Fruit fly (Drosophila melanogaster) whole organism, embryonic: ENCODE data around the gene CG10638.

Source experiments
- Abd-B ChIP-seq: fragments of 200-800 bp; sonication (Bioruptor generic); optimal IDR thresholded peaks from 2 replicates; lab custom pipeline; 2018; ENCODE audit warnings: missing biosample characterization, mild to moderate bottlenecking, missing genetic modification characterization, moderate library complexity
- Adf1 ChIP-seq: fragments of 200-800 bp; sonication (Bioruptor generic); IDR thresholded peaks from 2 replicates; pipeline ENCODE4 v1.3.6; 2022; ENCODE audit warnings: missing biosample characterization, missing genetic modification characterization
- Atf-2 ChIP-seq: fragments of 200-800 bp; sonication (Bioruptor generic); optimal IDR thresholded peaks from 2 replicates; lab custom pipeline; 2016; ENCODE audit warnings: missing biosample characterization, missing genetic modification characterization
- Bdp1 ChIP-seq: fragments of 200-800 bp; sonication (Bioruptor generic); optimal IDR thresholded peaks from 3 replicates; lab custom pipeline; 2016; ENCODE audit warnings: missing biosample characterization, missing genetic modification characterization
- CG1233 ChIP-seq: fragments of 200-800 bp; sonication (Bioruptor generic); optimal IDR thresholded peaks from 4 replicates; lab custom pipeline; 2018; ENCODE audit warnings: missing biosample characterization, mild to moderate bottlenecking, missing genetic modification characterization
- CG12659 ChIP-seq: fragments of 200-800 bp; sonication (Bioruptor generic); optimal IDR thresholded peaks from 3 replicates; lab custom pipeline; 2017; ENCODE audit warnings: mild to moderate bottlenecking, missing biosample characterization, missing genetic modification reagents, missing genetic modification characterization
- CG12769 ChIP-seq: fragments of 200-800 bp; sonication (Bioruptor generic); optimal IDR thresholded peaks from 2 replicates; lab custom pipeline; 2019; ENCODE audit warnings: missing biosample characterization, mild to moderate bottlenecking, missing genetic modification characterization, moderate library complexity
- CG13287 ChIP-seq: fragments of 200-800 bp; sonication (Bioruptor generic); IDR thresholded peaks from 2 replicates; pipeline ENCODE4 v1.3.6; 2022; ENCODE audit warnings: missing biosample characterization, missing genetic modification characterization; ENCODE audit not compliant: partially characterized antibody
- CG15269 ChIP-seq: fragments of 200-800 bp; sonication (Bioruptor generic); optimal IDR thresholded peaks from 2 replicates; lab custom pipeline; 2018; ENCODE audit warnings: missing biosample characterization, mild to moderate bottlenecking, missing genetic modification characterization, moderate library complexity
- CG1529 ChIP-seq: fragments of 200-800 bp; sonication (Bioruptor generic); optimal IDR thresholded peaks from 3 replicates; lab custom pipeline; 2018; ENCODE audit warnings: missing biosample characterization, missing genetic modification characterization
- CG1647 ChIP-seq: fragments of 200-800 bp; sonication (Bioruptor generic); optimal IDR thresholded peaks from 3 replicates; lab custom pipeline; 2016; ENCODE audit warnings: missing biosample characterization, missing genetic modification characterization
- CG17359 ChIP-seq: fragments of 200-800 bp; sonication (Bioruptor generic); optimal IDR thresholded peaks from 3 replicates; lab custom pipeline; 2018; ENCODE audit warnings: missing biosample characterization, mild to moderate bottlenecking, missing genetic modification characterization, moderate library complexity
- CG17385 ChIP-seq: fragments of 200-800 bp; sonication (Bioruptor generic); optimal IDR thresholded peaks from 3 replicates; lab custom pipeline; 2018; ENCODE audit warnings: missing biosample characterization, mild to moderate bottlenecking, missing genetic modification characterization
- CG17568 ChIP-seq: fragments of 200-800 bp; sonication (Bioruptor generic); optimal IDR thresholded peaks from 2 replicates; lab custom pipeline; 2018; ENCODE audit warnings: missing biosample characterization, mild to moderate bottlenecking, missing genetic modification characterization, moderate library complexity
- CG18262 ChIP-seq: fragments of 200-800 bp; optimal IDR thresholded peaks from 3 replicates; lab custom pipeline; 2019; ENCODE audit warnings: missing biosample characterization, mild to moderate bottlenecking, missing genetic modification characterization, moderate library complexity
- CG18619 ChIP-seq: fragments of 200-800 bp; sonication (Bioruptor generic); optimal IDR thresholded peaks from 3 replicates; lab custom pipeline; 2017; ENCODE audit warnings: missing biosample characterization, mild to moderate bottlenecking, missing genetic modification characterization
- CG31441 ChIP-seq: fragments of 200-800 bp; sonication (Bioruptor generic); IDR thresholded peaks from 2 replicates; pipeline ENCODE4 v1.3.6; 2022; ENCODE audit warnings: missing biosample characterization, missing genetic modification characterization
- CG34422 ChIP-seq: fragments of 200-800 bp; sonication (Bioruptor generic); IDR thresholded peaks from 3 replicates; pipeline ENCODE4 v1.3.6; 2022; ENCODE audit warnings: missing biosample characterization, missing genetic modification characterization
- CG3838 ChIP-seq: fragments of 200-800 bp; sonication (Bioruptor generic); optimal IDR thresholded peaks from 3 replicates; lab custom pipeline; 2016; ENCODE audit warnings: missing biosample characterization, missing genetic modification characterization
- CG3847 ChIP-seq: fragments of 200-800 bp; sonication (Bioruptor generic); IDR thresholded peaks from 2 replicates; pipeline ENCODE4 v1.3.6; 2022; ENCODE audit warnings: missing biosample characterization, missing genetic modification characterization
- CG6765 ChIP-seq: fragments of 200-800 bp; sonication (Bioruptor generic); optimal IDR thresholded peaks from 3 replicates; lab custom pipeline; 2017; ENCODE audit warnings: missing biosample characterization, mild to moderate bottlenecking, missing genetic modification characterization
- CG7357 ChIP-seq: fragments of 200-800 bp; sonication (Bioruptor generic); IDR thresholded peaks from 3 replicates; pipeline ENCODE4 v1.3.6; 2022; ENCODE audit warnings: missing biosample characterization, missing genetic modification characterization
- CG9876 ChIP-seq: fragments of 200-800 bp; sonication (Bioruptor generic); optimal IDR thresholded peaks from 2 replicates; lab custom pipeline; 2016; ENCODE audit warnings: missing biosample characterization, missing genetic modification characterization
- CkIIα-i1 ChIP-seq: fragments of 200-800 bp; sonication (Bioruptor generic); IDR thresholded peaks from 2 replicates; pipeline ENCODE4 v1.3.6; 2022; ENCODE audit warnings: missing biosample characterization, missing genetic modification characterization
- D19A ChIP-seq: fragments of 200-800 bp; optimal IDR thresholded peaks from 3 replicates; lab custom pipeline; 2019; ENCODE audit warnings: missing biosample characterization, mild to moderate bottlenecking, missing genetic modification characterization, moderate library complexity
- D19B ChIP-seq: fragments of 200-800 bp; sonication (Bioruptor generic); optimal IDR thresholded peaks from 2 replicates; lab custom pipeline; 2017; ENCODE audit warnings: missing biosample characterization, mild to moderate bottlenecking, missing genetic modification characterization
- Dp ChIP-seq: fragments of 200-800 bp; sonication (Bioruptor generic); optimal IDR thresholded peaks from 2 replicates; lab custom pipeline; 2018; ENCODE audit warnings: missing biosample characterization, mild to moderate bottlenecking, missing genetic modification characterization, moderate library complexity
- H2.0 ChIP-seq: fragments of 200-800 bp; sonication (Bioruptor generic); IDR thresholded peaks from 2 replicates; pipeline ENCODE4 v1.3.6; 2022; ENCODE audit warnings: missing biosample characterization, missing genetic modification characterization
- Mrtf ChIP-seq: fragments of 200-800 bp; sonication (Bioruptor generic); IDR thresholded peaks from 3 replicates; pipeline ENCODE4 v1.3.6; 2022; ENCODE audit warnings: missing biosample characterization, missing genetic modification characterization
- NC2β ChIP-seq: fragments of 200-800 bp; sonication (Bioruptor generic); optimal IDR thresholded peaks from 2 replicates; lab custom pipeline; 2016; ENCODE audit warnings: missing biosample characterization, missing genetic modification characterization
- NK7.1 ChIP-seq: fragments of 200-800 bp; sonication (Bioruptor generic); optimal IDR thresholded peaks from 3 replicates; lab custom pipeline; 2016; ENCODE audit warnings: missing biosample characterization, missing genetic modification characterization
- Poxn ChIP-seq: fragments of 200-800 bp; sonication (Bioruptor generic); IDR thresholded peaks from 2 replicates; pipeline ENCODE4 v1.3.6; 2022; ENCODE audit warnings: missing biosample characterization, missing genetic modification characterization
- Six4 ChIP-seq: fragments of 200-800 bp; sonication (Bioruptor generic); optimal IDR thresholded peaks from 2 replicates; lab custom pipeline; 2016; ENCODE audit warnings: missing biosample characterization, missing genetic modification characterization
- Sry-β ChIP-seq: fragments of 200-800 bp; sonication (Bioruptor generic); optimal IDR thresholded peaks from 2 replicates; lab custom pipeline; 2018; ENCODE audit warnings: missing biosample characterization, mild to moderate bottlenecking, missing genetic modification characterization, moderate library complexity
- Ssrp ChIP-seq: fragments of 200-800 bp; sonication (Bioruptor generic); optimal IDR thresholded peaks from 2 replicates; lab custom pipeline; 2018; ENCODE audit warnings: missing biosample characterization, mild to moderate bottlenecking, missing genetic modification characterization, moderate library complexity
- cad ChIP-seq: fragments of >200 bp; optimal IDR thresholded peaks from 2 replicates; lab custom pipeline; 2017; ENCODE audit warnings: missing biosample characterization, missing genetic modification characterization
- disco-r ChIP-seq: fragments of 200-800 bp; sonication (Bioruptor generic); optimal IDR thresholded peaks from 2 replicates; lab custom pipeline; 2016; ENCODE audit warnings: missing biosample characterization, missing genetic modification characterization
- dm ChIP-seq: fragments of 200-800 bp; sonication (Bioruptor generic); optimal IDR thresholded peaks from 3 replicates; lab custom pipeline; 2016; ENCODE audit warnings: missing biosample characterization, missing genetic modification characterization
- ems ChIP-seq: fragments of 200-800 bp; sonication (Bioruptor generic); optimal IDR thresholded peaks from 3 replicates; lab custom pipeline; 2016; ENCODE audit warnings: missing biosample characterization, missing genetic modification characterization
- fd96Cb ChIP-seq: fragments of 200-800 bp; sonication (Bioruptor generic); optimal IDR thresholded peaks from 2 replicates; lab custom pipeline; 2018; ENCODE audit warnings: missing biosample characterization, mild to moderate bottlenecking, missing genetic modification characterization, moderate library complexity
- gsb-n ChIP-seq: fragments of 200-800 bp; sonication (Bioruptor generic); optimal IDR thresholded peaks from 3 replicates; lab custom pipeline; 2018; ENCODE audit warnings: missing biosample characterization, mild to moderate bottlenecking, missing genetic modification characterization
- klu ChIP-seq: fragments of 200-800 bp; sonication (Bioruptor generic); IDR thresholded peaks from 2 replicates; pipeline ENCODE4 v1.3.6; 2022; ENCODE audit warnings: missing biosample characterization, missing genetic modification characterization
- lola ChIP-seq, 3 experiments: fragments of >200 bp in 2 of 3; fragments of 200-800 bp in 1 of 3; sonication (Bioruptor generic) in 1 of 3; optimal IDR thresholded peaks; 2 replicates each; lab custom pipeline; 2017 to 2019; ENCODE audit warnings: missing biosample characterization in 3 of 3, missing genetic modification characterization in 3 of 3, mild to moderate bottlenecking in 1 of 3, moderate library complexity in 1 of 3
- mirr ChIP-seq: fragments of 200-800 bp; sonication (Bioruptor generic); optimal IDR thresholded peaks from 3 replicates; lab custom pipeline; 2018; ENCODE audit warnings: missing biosample characterization, mild to moderate bottlenecking, missing genetic modification characterization
- salm ChIP-seq: fragments of 200-800 bp; sonication (Bioruptor generic); optimal IDR thresholded peaks from 2 replicates; lab custom pipeline; 2018; ENCODE audit warnings: missing biosample characterization, mild to moderate bottlenecking, missing genetic modification characterization
- sob ChIP-seq: fragments of 200-800 bp; sonication (Bioruptor generic); IDR thresholded peaks from 2 replicates; pipeline ENCODE4 v1.3.6; 2022; ENCODE audit warnings: missing biosample characterization, missing genetic modification characterization
- tin ChIP-seq: fragments of 200-800 bp; sonication (Bioruptor generic); optimal IDR thresholded peaks from 3 replicates; lab custom pipeline; 2016; ENCODE audit warnings: missing biosample characterization, missing genetic modification characterization
- trem ChIP-seq: fragments of 200-800 bp; optimal IDR thresholded peaks from 3 replicates; lab custom pipeline; 2019; ENCODE audit warnings: missing biosample characterization, mild to moderate bottlenecking, missing genetic modification characterization, moderate library complexity
- unpg ChIP-seq: fragments of 200-800 bp; sonication (Bioruptor generic); optimal IDR thresholded peaks from 3 replicates; lab custom pipeline; 2018; ENCODE audit warnings: missing biosample characterization, mild to moderate bottlenecking, missing genetic modification characterization, moderate library complexity
- z ChIP-seq: fragments of 200-800 bp; sonication (Bioruptor generic); IDR thresholded peaks from 3 replicates; pipeline ENCODE4 v1.3.6; 2022; ENCODE audit warnings: missing biosample characterization, missing genetic modification characterization
- zen2 ChIP-seq: fragments of 200-800 bp; sonication (Bioruptor generic); IDR thresholded peaks from 3 replicates; pipeline ENCODE4 v1.3.6; 2022; ENCODE audit warnings: missing biosample characterization, missing genetic modification characterization; ENCODE audit not compliant: partially characterized antibody
- zfh2 ChIP-seq: fragments of 200-800 bp; sonication (Bioruptor generic); optimal IDR thresholded peaks from 2 replicates; lab custom pipeline; 2016; ENCODE audit warnings: missing biosample characterization, missing genetic modification characterization

The CG10638 gene

DNA sequence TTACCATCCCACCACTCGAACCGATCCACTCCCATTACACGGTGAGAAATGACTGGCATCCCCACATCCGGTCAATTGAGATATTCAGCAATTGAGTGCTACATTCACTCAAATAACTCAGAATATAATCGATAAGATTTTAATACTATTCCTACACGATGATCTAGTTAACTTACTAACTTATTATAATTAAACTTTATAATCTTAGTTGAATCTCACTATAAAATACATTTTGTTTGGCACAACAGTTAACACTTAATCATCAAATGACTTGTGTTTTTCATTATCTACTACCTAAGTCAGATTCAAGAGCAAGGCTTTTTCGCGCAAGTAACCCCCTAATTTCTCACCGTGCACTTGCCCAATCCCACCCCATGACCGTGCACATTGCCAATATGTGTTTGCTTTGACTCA is 5.8 kb downstream of the CG10638 start (continued):
- TF ChIP-seq CG17385 (GFP tag; lab: Kevin White, UChicago) (peak; percentile 55), Dp (GFP tag; lab: Kevin White, UChicago) (no peak), CG7357 (GFP tag; lab: Robert Waterston, UW) (no peak), zen2 (GFP tag; lab: Robert Waterston, UW) (no peak), D19B (GFP tag; lab: Kevin White, UChicago) (no peak), CG17568 (GFP tag; lab: Kevin White, UChicago) (no peak), CG17359 (peak; percentile 42), H2.0 (GFP tag; lab: Robert Waterston, UW) (no peak), gsb-n (tag; lab: Kevin White, UChicago) (no peak), NK7.1 (GFP tag; lab: Kevin White, UChicago) (no peak), CG12769 (tag; lab: Kevin White, UChicago) (peak; percentile 27), disco-r (GFP tag; lab: Kevin White, UChicago) (no peak), Atf-2 (GFP tag; lab: Kevin White, UChicago) (peak; percentile 1), unpg (peak; percentile 32), cad (GFP tag; lab: Kevin White, UChicago) (no peak), sob (GFP tag; lab: Robert Waterston, UW) (no peak), Bdp1 (GFP tag; lab: Kevin White, UChicago) (no peak), CG3847 (GFP tag; lab: Robert Waterston, UW) (no peak), CG1529 (GFP tag; lab: Kevin White, UChicago) (peak; percentile 24), CG1233 (peak; percentile 45), fd96Cb (tag; lab: Kevin White, UChicago) (peak; percentile 36), CkIIα-i1 (GFP tag; lab: Robert Waterston, UW) (no peak), CG34422 (GFP tag; lab: Robert Waterston, UW) (no peak), CG1647 (no peak), CG3838 (no peak), CG15269 (tag; lab: Kevin White, UChicago) (peak; percentile 49), klu (GFP tag; lab: Robert Waterston, UW) (no peak), lola (GFP tag; optimal IDR thresholded peaks at IDR 0.05; lab: Kevin White, UChicago) (peak in 1 of 3 experiments; percentile 42), CG6765 (GFP tag; lab: Kevin White, UChicago) (no peak), tin (GFP tag; lab: Kevin White, UChicago) (no peak), CG9876 (GFP tag; lab: Kevin White, UChicago) (no peak), Mrtf (GFP tag; lab: Robert Waterston, UW) (0 out of 3 replicates have a peak, but pooled peaks have one; percentile 29), CG31441 (GFP tag; lab: Robert Waterston, UW) (no peak; the same call in 1 of the 2 replicates), Sry-β (GFP tag; lab: Kevin White, UChicago) (no peak), NC2β (no peak), CG13287 (GFP tag; lab: Robert Waterston, UW) (no peak), Poxn (GFP tag; lab: Robert Waterston, UW) (no peak), salm (tag; lab: Kevin White, UChicago) (no peak), dm (GFP tag; lab: Kevin White, UChicago) (no peak), CG18262 (tag; lab: Kevin White, UChicago) (peak; percentile 68), CG12659 (GFP tag; lab: Kevin White, UChicago) (peak; percentile 39), Adf1 (GFP tag; lab: Robert Waterston, UW) (no peak), trem (tag; lab: Kevin White, UChicago) (no peak), Ssrp (tag; lab: Kevin White, UChicago) (peak; percentile 35), ems (GFP tag; lab: Kevin White, UChicago) (no peak), z (GFP tag; lab: Robert Waterston, UW) (peak; percentile 90), mirr (GFP tag; lab: Kevin White, UChicago) (no peak), D19A (tag; lab: Kevin White, UChicago) (peak; percentile 43), Abd-B (GFP tag; lab: Kevin White, UChicago) (no peak), zfh2 (GFP tag; lab: Kevin White, UChicago) (no peak), Six4 (no peak), CG18619 (peak; percentile 16)
